Worm (Caenorhabditis elegans) whole organism, young adult: ENCODE data around the gene F53B7.4.
A peak's percentile ranks its signal among the peaks of the same experiment; 100 is the strongest.

Source experiments
- C06A6.2 ChIP-seq: fragments of 200-800 bp; sonication (Bioruptor generic); conservative IDR thresholded peaks from 2 replicates; pipeline ENCODE4 v1.3.6; 2022; ENCODE audit warnings: missing genetic modification characterization, missing compliant biosample characterization
- C17E4.6 ChIP-seq: fragments of 200-800 bp; sonication (Bioruptor generic); IDR thresholded peaks from 2 replicates; pipeline ENCODE4 v1.3.6; 2022; ENCODE audit warnings: missing genetic modification reagents, missing genetic modification characterization, missing compliant biosample characterization
- F23B12.7 ChIP-seq: sonication (generic microtip); optimal IDR thresholded peaks from 2 replicates; lab custom pipeline; 2017; ENCODE audit warnings: missing genetic modification characterization, mild to moderate bottlenecking, missing compliant biosample characterization, antibody characterized with exemption, moderate library complexity; ENCODE audit not compliant: insufficient read depth
- F33H1.4 ChIP-seq: fragments of 200-800 bp; sonication (Bioruptor generic); IDR thresholded peaks from 2 replicates; pipeline ENCODE4 v1.3.6; 2022; ENCODE audit warnings: missing genetic modification reagents, missing genetic modification characterization, missing compliant biosample characterization
- F37B4.10 ChIP-seq: fragments of 200-800 bp; sonication (Bioruptor generic); IDR thresholded peaks from 2 replicates; pipeline ENCODE4 v1.3.6; 2022; ENCODE audit warnings: missing genetic modification characterization, missing compliant biosample characterization
- F49E8.2 ChIP-seq: sonication (generic microtip); optimal IDR thresholded peaks from 3 replicates; lab custom pipeline; 2017; ENCODE audit warnings: missing genetic modification characterization, mild to moderate bottlenecking, missing compliant biosample characterization, antibody characterized with exemption, moderate library complexity; ENCODE audit not compliant: insufficient read depth
- F52B5.7 ChIP-seq: sonication (generic microtip); optimal IDR thresholded peaks from 2 replicates; lab custom pipeline; 2016; ENCODE audit warnings: mild to moderate bottlenecking, missing genetic modification characterization, missing compliant biosample characterization
- T26A5.8 ChIP-seq: sonication (generic microtip); optimal IDR thresholded peaks from 2 replicates; lab custom pipeline; 2016; ENCODE audit warnings: missing genetic modification characterization, missing compliant biosample characterization
- Y53F4B.3 ChIP-seq: fragments of 200-800 bp; sonication (Bioruptor generic); IDR thresholded peaks from 2 replicates; pipeline ENCODE4 v1.3.6; 2022; ENCODE audit warnings: missing genetic modification reagents, missing genetic modification characterization, missing compliant biosample characterization
- Y53G8AR.9 ChIP-seq: fragments of 200-800 bp; sonication (Bioruptor generic); conservative IDR thresholded peaks from 2 replicates; pipeline ENCODE4 v1.3.6; 2022; ENCODE audit warnings: missing genetic modification reagents, missing genetic modification characterization, missing compliant biosample characterization
- Y56A3A.18 ChIP-seq: fragments of 200-800 bp; sonication (Bioruptor generic); IDR thresholded peaks from 2 replicates; pipeline ENCODE4 v1.3.6; 2022; ENCODE audit warnings: missing genetic modification reagents, missing genetic modification characterization, missing compliant biosample characterization
- Y67H2A.10 ChIP-seq: fragments of 200-800 bp; sonication (Bioruptor generic); conservative IDR thresholded peaks from 2 replicates; pipeline ENCODE4 v1.3.6; 2022; ENCODE audit warnings: missing genetic modification reagents, missing genetic modification characterization, missing compliant biosample characterization
- akir-1 ChIP-seq: fragments of 200-800 bp; sonication (Bioruptor generic); optimal IDR thresholded peaks from 2 replicates; lab custom pipeline; 2018; ENCODE audit warnings: mild to moderate bottlenecking, missing genetic modification characterization, moderate library complexity, missing compliant biosample characterization
- ama-1 ChIP-seq, 3 experiments: fragments of 150-350 bp in 1 of 3; sonication (generic microtip) in 2 of 3; optimal IDR thresholded peaks; 2 replicates each; lab custom pipeline; 2014 to 2018; ENCODE audit warnings: missing biosample characterization in 2 of 3, missing genetic modification characterization in 2 of 3, missing genetic modification reagents in 2 of 3
- ceh-27 ChIP-seq: fragments of 200-800 bp; sonication (Bioruptor generic); optimal IDR thresholded peaks from 2 replicates; lab custom pipeline; 2018; ENCODE audit warnings: mild to moderate bottlenecking, missing genetic modification characterization, moderate library complexity, missing compliant biosample characterization
- ceh-40 ChIP-seq: fragments of 200-800 bp; sonication (Bioruptor generic); IDR thresholded peaks from 2 replicates; pipeline ENCODE4 v1.3.6; 2022; ENCODE audit warnings: missing genetic modification characterization, missing compliant biosample characterization
- ceh-91 ChIP-seq: fragments of 200-800 bp; sonication (Bioruptor generic); IDR thresholded peaks from 2 replicates; pipeline ENCODE4 v1.3.6; 2022; ENCODE audit warnings: missing genetic modification reagents, missing genetic modification characterization, missing compliant biosample characterization
- chd-7 ChIP-seq: sonication (generic microtip); optimal IDR thresholded peaks from 2 replicates; lab custom pipeline; 2016; ENCODE audit warnings: mild to moderate bottlenecking, missing genetic modification characterization, moderate library complexity, missing compliant biosample characterization
- die-1 ChIP-seq: sonication (generic microtip); optimal IDR thresholded peaks from 2 replicates; lab custom pipeline; 2016; ENCODE audit warnings: missing genotype, mild to moderate bottlenecking, missing genetic modification characterization, missing compliant biosample characterization
- dox-1 ChIP-seq: fragments of 200-800 bp; sonication (Bioruptor generic); IDR thresholded peaks from 2 replicates; pipeline ENCODE4 v1.3.6; 2022; ENCODE audit warnings: missing genetic modification reagents, missing genetic modification characterization, missing compliant biosample characterization
- efl-1 ChIP-seq: fragments of 150-350 bp; optimal IDR thresholded peaks from 2 replicates; lab custom pipeline; 2014; ENCODE audit warnings: missing biosample characterization, missing genetic modification reagents, missing genetic modification characterization
- egl-44 ChIP-seq: fragments of 200-800 bp; sonication (Bioruptor generic); IDR thresholded peaks from 2 replicates; pipeline ENCODE4 v1.3.6; 2022; ENCODE audit warnings: missing genetic modification reagents, missing genetic modification characterization, missing compliant biosample characterization
- egrh-3 ChIP-seq: fragments of 200-800 bp; sonication (Bioruptor generic); IDR thresholded peaks from 2 replicates; pipeline ENCODE4 v1.3.6; 2022; ENCODE audit warnings: missing genetic modification reagents, missing genetic modification characterization, missing compliant biosample characterization
- ekl-4 ChIP-seq: fragments of 200-800 bp; sonication (Bioruptor generic); IDR thresholded peaks from 2 replicates; pipeline ENCODE4 v1.3.6; 2022; ENCODE audit warnings: missing genetic modification reagents, missing genetic modification characterization, missing compliant biosample characterization
- hlh-26 ChIP-seq: fragments of 200-800 bp; sonication (Bioruptor generic); conservative IDR thresholded peaks from 2 replicates; pipeline ENCODE4 v1.3.6; 2022; ENCODE audit warnings: missing genetic modification reagents, missing genetic modification characterization, missing compliant biosample characterization
- hmg-1.2 ChIP-seq: fragments of 200-800 bp; sonication (Bioruptor generic); IDR thresholded peaks from 2 replicates; pipeline ENCODE4 v1.3.6; 2022; ENCODE audit warnings: missing genetic modification reagents, missing genetic modification characterization, missing compliant biosample characterization
- let-526 ChIP-seq: fragments of 200-800 bp; sonication (Bioruptor generic); IDR thresholded peaks from 2 replicates; pipeline ENCODE4 v1.3.6; 2022; ENCODE audit warnings: missing genetic modification reagents, missing genetic modification characterization, missing compliant biosample characterization
- lir-1 ChIP-seq: fragments of 200-800 bp; sonication (Bioruptor generic); conservative IDR thresholded peaks from 2 replicates; pipeline ENCODE4 v1.3.6; 2022; ENCODE audit warnings: missing genetic modification reagents, missing genetic modification characterization, missing compliant biosample characterization
- lsl-1 ChIP-seq: fragments of 200-800 bp; sonication (Bioruptor generic); optimal IDR thresholded peaks from 2 replicates; lab custom pipeline; 2018; ENCODE audit warnings: mild to moderate bottlenecking, missing genetic modification characterization, moderate library complexity, missing compliant biosample characterization
- lsy-27 ChIP-seq: sonication (generic microtip); optimal IDR thresholded peaks from 2 replicates; lab custom pipeline; 2017; ENCODE audit warnings: missing genetic modification characterization, mild to moderate bottlenecking, missing compliant biosample characterization, antibody characterized with exemption, missing genotype, borderline replicate concordance; ENCODE audit not compliant: insufficient read depth
- madf-3 ChIP-seq: fragments of 200-800 bp; sonication (Bioruptor generic); IDR thresholded peaks from 2 replicates; pipeline ENCODE4 v1.3.6; 2022; ENCODE audit warnings: missing genetic modification reagents, missing genetic modification characterization, missing compliant biosample characterization
- madf-6 ChIP-seq: fragments of 200-800 bp; sonication (Bioruptor generic); IDR thresholded peaks from 2 replicates; pipeline ENCODE4 v1.3.6; 2022; ENCODE audit warnings: missing genetic modification reagents, missing genetic modification characterization, missing compliant biosample characterization
- mcd-1 ChIP-seq: fragments of 200-800 bp; sonication (Bioruptor generic); IDR thresholded peaks from 2 replicates; pipeline ENCODE4 v1.3.6; 2022; ENCODE audit warnings: missing genetic modification reagents, missing genetic modification characterization, missing compliant biosample characterization
- mel-28 ChIP-seq: sonication (generic microtip); optimal IDR thresholded peaks from 2 replicates; lab custom pipeline; 2016; ENCODE audit warnings: borderline replicate concordance, mild to moderate bottlenecking, missing genetic modification characterization, missing compliant biosample characterization
- nfya-1 ChIP-seq: sonication (generic microtip); optimal IDR thresholded peaks from 2 replicates; lab custom pipeline; 2017; ENCODE audit warnings: antibody characterized with exemption, missing compliant biosample characterization, missing genetic modification characterization, borderline replicate concordance; ENCODE audit not compliant: insufficient read depth
- nfyb-1 ChIP-seq: fragments of 200-800 bp; sonication (Bioruptor generic); IDR thresholded peaks from 2 replicates; pipeline ENCODE4 v1.3.6; 2022; ENCODE audit warnings: missing genetic modification reagents, missing genetic modification characterization, missing compliant biosample characterization
- nhr-90 ChIP-seq: sonication (generic microtip); optimal IDR thresholded peaks from 2 replicates; lab custom pipeline; 2016; ENCODE audit warnings: missing genotype, mild to moderate bottlenecking, missing genetic modification characterization, missing compliant biosample characterization
- pha-4 ChIP-seq: fragments of 150-350 bp; sonication (generic microtip); optimal IDR thresholded peaks from 2 replicates; lab custom pipeline; 2014; ENCODE audit warnings: missing biosample characterization, missing genetic modification reagents, missing genetic modification characterization
- repo-1 ChIP-seq: sonication (generic microtip); optimal IDR thresholded peaks from 2 replicates; lab custom pipeline; 2017; ENCODE audit warnings: mild to moderate bottlenecking, missing genetic modification characterization, missing compliant biosample characterization
- sdz-38 ChIP-seq: sonication (generic microtip); optimal IDR thresholded peaks from 2 replicates; lab custom pipeline; 2016; ENCODE audit warnings: missing genotype, missing genetic modification characterization, missing compliant biosample characterization
- sea-2 ChIP-seq: fragments of 200-800 bp; sonication (Bioruptor generic); IDR thresholded peaks from 2 replicates; pipeline ENCODE4 v1.3.6; 2022; ENCODE audit warnings: missing genetic modification characterization, missing compliant biosample characterization
- sptf-2 ChIP-seq: fragments of 200-800 bp; sonication (Bioruptor generic); optimal IDR thresholded peaks from 2 replicates; lab custom pipeline; 2018; ENCODE audit warnings: mild to moderate bottlenecking, missing genetic modification characterization, missing compliant biosample characterization
- tlf-1 ChIP-seq: fragments of 200-800 bp; sonication (Bioruptor generic); optimal IDR thresholded peaks from 2 replicates; lab custom pipeline; 2018; ENCODE audit warnings: mild to moderate bottlenecking, missing genetic modification characterization, missing compliant biosample characterization
- unc-130 ChIP-seq: sonication (generic microtip); optimal IDR thresholded peaks from 2 replicates; lab custom pipeline; 2016; ENCODE audit warnings: missing genetic modification reagents, missing genetic modification characterization, missing compliant biosample characterization
- ztf-18 ChIP-seq: sonication (generic microtip); optimal IDR thresholded peaks from 2 replicates; lab custom pipeline; 2016; ENCODE audit warnings: missing genotype, mild to moderate bottlenecking, missing genetic modification characterization, missing compliant biosample characterization
- ztf-25 ChIP-seq: fragments of 200-800 bp; sonication (Bioruptor generic); IDR thresholded peaks from 2 replicates; pipeline ENCODE4 v1.3.6; 2022; ENCODE audit warnings: missing genetic modification reagents, missing genetic modification characterization, missing compliant biosample characterization

The F53B7.4 gene

DNA sequence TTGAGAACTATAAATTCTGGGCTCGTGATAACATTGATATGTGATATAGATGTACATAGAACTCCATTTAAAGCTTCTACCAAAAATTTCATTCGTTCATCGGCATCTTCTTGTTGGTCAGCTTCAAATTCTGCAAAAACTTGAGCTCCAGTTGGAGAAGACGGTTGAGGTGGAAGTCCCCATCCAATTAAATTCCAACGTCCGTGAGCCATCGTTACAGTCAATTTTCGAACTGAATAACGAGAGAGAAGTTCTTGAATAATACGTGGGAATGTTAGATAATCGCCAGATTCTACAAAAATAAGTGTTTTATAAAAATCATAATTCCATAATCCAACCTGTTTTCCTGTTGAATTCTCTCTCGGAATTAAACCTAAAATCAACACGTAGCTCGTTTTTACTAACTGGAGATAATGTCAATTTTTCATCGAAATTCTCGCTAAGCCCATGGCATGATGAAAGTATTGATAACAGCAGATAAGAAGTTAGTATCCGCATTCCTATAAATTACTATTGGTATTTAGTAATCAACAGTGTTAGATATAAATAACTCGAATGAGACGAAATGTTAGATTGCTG, 43.9 kb downstream of the F53B7.4 start, which contains the start of gene pigt-1 (continued):
- TF ChIP-seq chd-7: peak; percentile 23
- TF ChIP-seq hmg-1.2 (GFP tag; lab: Robert Waterston, UW): 0 out of 2 replicates have a peak, but pooled peaks have one; percentile 10
- no peak for TF ChIP-seq nfyb-1 (GFP tag; lab: Robert Waterston, UW)
- TF ChIP-seq ceh-27 (GFP tag; lab: Kevin White, UChicago): no peak
- TF ChIP-seq F37B4.10 (GFP tag; lab: Robert Waterston, UW): no peak
- no peak for TF ChIP-seq Y56A3A.18 (GFP tag; lab: Robert Waterston, UW)
- TF ChIP-seq ztf-18 (tag; lab: Kevin White, UChicago): no peak
- TF ChIP-seq Y67H2A.10 (GFP tag; lab: Robert Waterston, UW): no peak
- TF ChIP-seq C17E4.6 (GFP tag; lab: Robert Waterston, UW): no peak
- TF ChIP-seq C06A6.2: no peak
- TF ChIP-seq akir-1 (GFP tag; lab: Kevin White, UChicago): no peak
- no peak for TF ChIP-seq F49E8.2
- TF ChIP-seq mcd-1 (GFP tag; lab: Robert Waterston, UW): peak; percentile 28; the same call in 1 of the 2 replicates
- TF ChIP-seq nfya-1 (tag; lab: Kevin White, UChicago): no peak
- no peak for TF ChIP-seq nhr-90 (tag; lab: Kevin White, UChicago)
- no peak for TF ChIP-seq efl-1 (GFP tag; lab: Kevin White, UChicago)
- TF ChIP-seq ceh-91 (GFP tag; lab: Robert Waterston, UW): no peak
- 0 out of 2 replicates have a peak, but pooled peaks have one; percentile 42 for TF ChIP-seq ekl-4 (GFP tag; lab: Robert Waterston, UW)
- TF ChIP-seq lsy-27: no peak
- peak; percentile 60 for TF ChIP-seq repo-1 (tag; lab: Kevin White, UChicago)
- no peak for TF ChIP-seq tlf-1 (GFP tag; lab: Kevin White, UChicago)
- no peak for TF ChIP-seq F33H1.4 (GFP tag; lab: Robert Waterston, UW)
- no peak for TF ChIP-seq lir-1 (GFP tag; lab: Robert Waterston, UW)
- no peak for TF ChIP-seq F52B5.7
- no peak for TF ChIP-seq Y53F4B.3 (GFP tag; lab: Robert Waterston, UW)
- TF ChIP-seq ztf-25 (GFP tag; lab: Robert Waterston, UW): no peak
- no peak for TF ChIP-seq sptf-2 (GFP tag; lab: Kevin White, UChicago)
- no peak for TF ChIP-seq madf-6
- TF ChIP-seq hlh-26 (GFP tag; lab: Robert Waterston, UW): no peak
- TF ChIP-seq egrh-3 (GFP tag; lab: Robert Waterston, UW): no peak
- TF ChIP-seq unc-130 (GFP tag; lab: Kevin White, UChicago): peak; percentile 15
- TF ChIP-seq T26A5.8 (tag; lab: Kevin White, UChicago): no peak
- TF ChIP-seq dox-1: no peak
- no peak for TF ChIP-seq pha-4
- TF ChIP-seq lsl-1: no peak
- no peak for TF ChIP-seq sdz-38 (tag; lab: Kevin White, UChicago)
- TF ChIP-seq ama-1 (optimal IDR thresholded peaks at IDR 0.05; lab: Kevin White, UChicago): peak; percentile 60
- no peak for TF ChIP-seq ama-1 (GFP tag; optimal IDR thresholded peaks at IDR 0.05; lab: Kevin White, UChicago)
- TF ChIP-seq egl-44: no peak
- TF ChIP-seq F23B12.7: no peak
- TF ChIP-seq die-1 (tag; lab: Kevin White, UChicago): no peak
- TF ChIP-seq mel-28 (tag; lab: Kevin White, UChicago): no peak
- TF ChIP-seq let-526 (GFP tag; lab: Robert Waterston, UW): no peak
- TF ChIP-seq ceh-40 (GFP tag; lab: Robert Waterston, UW): no peak
- TF ChIP-seq sea-2 (GFP tag; lab: Robert Waterston, UW): no peak
- no peak for TF ChIP-seq Y53G8AR.9
- no peak for TF ChIP-seq madf-3 (GFP tag; lab: Robert Waterston, UW)
